Worm (Caenorhabditis elegans) whole organism, L1 larva: ENCODE data around the gene B0524.2.

ENCODE experiments used
- aly-2 ChIP-seq: fragments of 150-350 bp; optimal IDR thresholded peaks from 2 replicates; lab custom pipeline; 2014; ENCODE audit warnings: missing biosample characterization, missing genetic modification characterization
- ama-1 ChIP-seq: fragments of 150-350 bp; optimal IDR thresholded peaks from 2 replicates; lab custom pipeline; 2014
- ceh-8 ChIP-seq: fragments of 200-800 bp; sonication (Bioruptor generic); optimal IDR thresholded peaks from 2 replicates; lab custom pipeline; 2018; ENCODE audit warnings: mild to moderate bottlenecking, missing genetic modification characterization, moderate library complexity, missing compliant biosample characterization
- ces-1 ChIP-seq: fragments of 150-350 bp; optimal IDR thresholded peaks from 2 replicates; lab custom pipeline; 2014; ENCODE audit warnings: missing biosample characterization, missing genetic modification reagents, missing genetic modification characterization
- efl-1 ChIP-seq, 4 experiments: fragments of 150-350 bp; optimal IDR thresholded peaks in 3 of 4; peaks in 1 of 4; 1 replicate in 1 of 4; 2 replicates in 3 of 4; lab custom pipeline; 2014; ENCODE audit warnings: missing biosample characterization in 2 of 4, missing genetic modification characterization in 2 of 4, missing genetic modification reagents in 2 of 4
- egl-13 ChIP-seq: sonication (generic microtip); optimal IDR thresholded peaks from 2 replicates; lab custom pipeline; 2016; ENCODE audit warnings: missing genotype, missing genetic modification reagents, missing genetic modification characterization, missing compliant biosample characterization
- egl-27 ChIP-seq, 2 experiments: fragments of 150-350 bp in 1 of 2; sonication (generic microtip); optimal IDR thresholded peaks; 3 replicates each; lab custom pipeline; 2017 to 2018; ENCODE audit warnings: missing biosample characterization in 2 of 2, missing genetic modification characterization in 2 of 2, missing genetic modification reagents in 2 of 2
- elt-2 ChIP-seq: sonication (generic microtip); optimal IDR thresholded peaks from 2 replicates; lab custom pipeline; 2016; ENCODE audit warnings: missing genetic modification characterization, mild to moderate bottlenecking, inconsistent platforms, missing compliant biosample characterization, missing genetic modification reagents
- fkh-10 ChIP-seq: sonication (generic microtip); optimal IDR thresholded peaks from 2 replicates; lab custom pipeline; 2017; ENCODE audit warnings: missing biosample characterization, missing genetic modification reagents, missing genetic modification characterization
- fkh-8 ChIP-seq: sonication (generic microtip); optimal IDR thresholded peaks from 2 replicates; lab custom pipeline; 2016; ENCODE audit warnings: mild to moderate bottlenecking, missing genetic modification characterization, missing compliant biosample characterization
- grh-1 ChIP-seq: fragments of 200-800 bp; sonication (Bioruptor generic); IDR thresholded peaks from 2 replicates; pipeline ENCODE4 v1.3.6; 2022; ENCODE audit warnings: missing genetic modification reagents, missing genetic modification characterization, missing compliant biosample characterization
- hlh-4 ChIP-seq: sonication (generic microtip); optimal IDR thresholded peaks from 2 replicates; lab custom pipeline; 2016; ENCODE audit warnings: mild to moderate bottlenecking, missing genetic modification characterization, missing compliant biosample characterization
- isw-1 ChIP-seq: fragments of 200-800 bp; sonication (Bioruptor generic); IDR thresholded peaks from 2 replicates; pipeline ENCODE4 v1.3.6; 2022; ENCODE audit warnings: missing genetic modification characterization, missing compliant biosample characterization
- jun-1 ChIP-seq: fragments of 150-350 bp; optimal IDR thresholded peaks from 2 replicates; lab custom pipeline; 2014; ENCODE audit warnings: missing biosample characterization, missing genetic modification reagents, missing genetic modification characterization
- lin-13 ChIP-seq: fragments of 150-350 bp; optimal IDR thresholded peaks from 2 replicates; lab custom pipeline; 2014; ENCODE audit warnings: missing biosample characterization, missing genetic modification reagents, missing genetic modification characterization
- lin-35 ChIP-seq, 2 experiments: fragments of 150-350 bp; optimal IDR thresholded peaks; 2 replicates each; lab custom pipeline; 2014; ENCODE audit warnings: missing biosample characterization in 2 of 2, missing genetic modification characterization in 2 of 2, missing genetic modification reagents in 2 of 2
- lin-39 ChIP-seq: fragments of 150-350 bp; optimal IDR thresholded peaks from 2 replicates; lab custom pipeline; 2014; ENCODE audit warnings: missing biosample characterization, missing genetic modification reagents, missing genetic modification characterization
- lir-3 ChIP-seq: sonication (generic microtip); optimal IDR thresholded peaks from 2 replicates; lab custom pipeline; 2016; ENCODE audit warnings: mild to moderate bottlenecking, missing genetic modification characterization, moderate library complexity, missing compliant biosample characterization; ENCODE audit not compliant: poor library complexity
- lsy-2 ChIP-seq, 2 experiments: fragments of 150-350 bp; optimal IDR thresholded peaks; 2 replicates each; lab custom pipeline; 2014; ENCODE audit warnings: missing biosample characterization in 2 of 2, missing genetic modification characterization in 2 of 2
- mdl-1 ChIP-seq, 2 experiments: fragments of 150-350 bp; optimal IDR thresholded peaks; 2 replicates each; lab custom pipeline; 2014 to 2017; ENCODE audit warnings: missing biosample characterization in 2 of 2, missing genetic modification characterization in 2 of 2, inconsistent platforms in 1 of 2
- mef-2 ChIP-seq: fragments of 150-350 bp; optimal IDR thresholded peaks from 2 replicates; lab custom pipeline; 2014; ENCODE audit warnings: missing biosample characterization, missing genetic modification characterization
- mep-1 ChIP-seq: fragments of 150-350 bp; optimal IDR thresholded peaks from 2 replicates; lab custom pipeline; 2014; ENCODE audit warnings: missing biosample characterization, missing genetic modification characterization
- nhr-12 ChIP-seq: sonication (generic microtip); optimal IDR thresholded peaks from 2 replicates; lab custom pipeline; 2017; ENCODE audit warnings: missing biosample characterization, missing genetic modification characterization
- nhr-20 ChIP-seq: sonication (generic microtip); optimal IDR thresholded peaks from 2 replicates; lab custom pipeline; 2016; ENCODE audit warnings: mild to moderate bottlenecking, missing genetic modification characterization, missing compliant biosample characterization
- nhr-71 ChIP-seq: sonication (generic microtip); optimal IDR thresholded peaks from 2 replicates; lab custom pipeline; 2016; ENCODE audit warnings: mild to moderate bottlenecking, missing genetic modification characterization, moderate library complexity, missing compliant biosample characterization
- nhr-77 ChIP-seq: fragments of 150-350 bp; optimal IDR thresholded peaks from 2 replicates; lab custom pipeline; 2014; ENCODE audit warnings: missing biosample characterization, missing genetic modification characterization
- nhr-85 ChIP-seq: sonication (generic microtip); peaks from one replicate; lab custom pipeline; 2016; ENCODE audit warnings: missing genetic modification characterization, inconsistent platforms, missing compliant biosample characterization
- nhr-90 ChIP-seq: sonication (generic microtip); optimal IDR thresholded peaks from 2 replicates; lab custom pipeline; 2016; ENCODE audit warnings: mild to moderate bottlenecking, missing genetic modification characterization, missing compliant biosample characterization; ENCODE audit not compliant: poor library complexity
- pag-3 ChIP-seq: sonication (generic microtip); optimal IDR thresholded peaks from 2 replicates; lab custom pipeline; 2017; ENCODE audit warnings: missing genetic modification characterization, mild to moderate bottlenecking, missing compliant biosample characterization, antibody characterized with exemption, borderline replicate concordance; ENCODE audit not compliant: insufficient read depth
- pqm-1 ChIP-seq: sonication (generic microtip); optimal IDR thresholded peaks from 3 replicates; lab custom pipeline; 2017; ENCODE audit warnings: missing biosample characterization, missing genetic modification characterization
- rnt-1 ChIP-seq: sonication (generic microtip); optimal IDR thresholded peaks from 2 replicates; lab custom pipeline; 2016; ENCODE audit warnings: mild to moderate bottlenecking, missing genetic modification characterization, moderate library complexity, missing compliant biosample characterization
- snu-23 ChIP-seq: sonication (generic microtip); optimal IDR thresholded peaks from 2 replicates; lab custom pipeline; 2016; ENCODE audit warnings: missing genetic modification characterization, missing compliant biosample characterization
- sox-4 ChIP-seq: sonication (generic microtip); optimal IDR thresholded peaks from 2 replicates; lab custom pipeline; 2016; ENCODE audit warnings: missing genetic modification characterization, missing compliant biosample characterization
- sup-37 ChIP-seq: fragments of 200-800 bp; sonication (Bioruptor generic); optimal IDR thresholded peaks from 2 replicates; lab custom pipeline; 2018; ENCODE audit warnings: mild to moderate bottlenecking, missing genetic modification characterization, missing compliant biosample characterization
- swsn-7 ChIP-seq: sonication (generic microtip); optimal IDR thresholded peaks from 2 replicates; lab custom pipeline; 2016; ENCODE audit warnings: missing genetic modification characterization, missing compliant biosample characterization
- tlp-1 ChIP-seq: fragments of 150-350 bp; optimal IDR thresholded peaks from 2 replicates; lab custom pipeline; 2014; ENCODE audit warnings: missing biosample characterization, missing genetic modification characterization
- unc-130 ChIP-seq: fragments of 150-350 bp; optimal IDR thresholded peaks from 2 replicates; lab custom pipeline; 2017; ENCODE audit warnings: missing biosample characterization, missing genetic modification characterization, inconsistent platforms
- unc-30 ChIP-seq: sonication (generic microtip); optimal IDR thresholded peaks from 2 replicates; lab custom pipeline; 2017; ENCODE audit warnings: missing biosample characterization, missing genetic modification characterization
- unc-86 ChIP-seq: sonication (generic microtip); optimal IDR thresholded peaks from 2 replicates; lab custom pipeline; 2016; ENCODE audit warnings: missing genetic modification characterization, missing compliant biosample characterization
- zip-4 ChIP-seq: fragments of 200-800 bp; sonication (Bioruptor generic); optimal IDR thresholded peaks from 2 replicates; lab custom pipeline; 2018; ENCODE audit warnings: mild to moderate bottlenecking, missing genetic modification characterization, moderate library complexity, missing compliant biosample characterization
- ztf-11 ChIP-seq, 2 experiments: sonication (generic microtip); optimal IDR thresholded peaks; 2 replicates each; lab custom pipeline; 2016 to 2017; ENCODE audit warnings: missing genetic modification characterization in 2 of 2, missing biosample characterization in 1 of 2, missing compliant biosample characterization in 1 of 2

The B0524.2 gene

ce11 chrIII:1927230-1927629 is 33.4 kb downstream of the B0524.2 start:
- peak; percentile 48 for TF ChIP-seq lin-13 (GFP tag; lab: Kevin White, UChicago)
- peak in 1 of 2 experiments; percentile 55 for TF ChIP-seq lsy-2 (tag; optimal IDR thresholded peaks at IDR 0.05; lab: Kevin White, UChicago)
- TF ChIP-seq rnt-1 (tag; lab: Kevin White, UChicago): no peak
- TF ChIP-seq sup-37 (GFP tag; lab: Kevin White, UChicago): no peak

- no peak for TF ChIP-seq fkh-10 (GFP tag; lab: Kevin White, UChicago)
- TF ChIP-seq lin-39 (tag; lab: Kevin White, UChicago): no peak
- no peak for TF ChIP-seq grh-1 (GFP tag; lab: Robert Waterston, UW)
- no peak for TF ChIP-seq swsn-7 (tag; lab: Kevin White, UChicago)
- TF ChIP-seq unc-30 (tag; lab: Kevin White, UChicago): no peak
- no peak for TF ChIP-seq zip-4 (GFP tag; lab: Kevin White, UChicago)
- TF ChIP-seq sox-4 (tag; lab: Kevin White, UChicago): no peak
- peak; percentile 52 for TF ChIP-seq lin-13 (GFP tag; lab: Kevin White, UChicago)
- TF ChIP-seq lsy-2 (tag; optimal IDR thresholded peaks at IDR 0.05; lab: Kevin White, UChicago): peak in 1 of 2 experiments; percentile 55
- TF ChIP-seq nhr-12 (tag; lab: Kevin White, UChicago): no peak
- TF ChIP-seq nhr-77 (tag; lab: Kevin White, UChicago): no peak
- no peak for TF ChIP-seq pqm-1 (tag; lab: Kevin White, UChicago)
- no peak for TF ChIP-seq ztf-11 (tag; optimal IDR thresholded peaks at IDR 0.05; lab: Kevin White, UChicago)
- TF ChIP-seq unc-130 (tag; lab: Kevin White, UChicago): no peak
- TF ChIP-seq nhr-20 (tag; lab: Kevin White, UChicago): no peak
- TF ChIP-seq nhr-85 (tag; lab: Kevin White, UChicago): peak; percentile 20
- no peak for TF ChIP-seq tlp-1 (tag; lab: Kevin White, UChicago)
- no peak for TF ChIP-seq ces-1 (GFP tag; lab: Kevin White, UChicago)
- no peak for TF ChIP-seq hlh-4
- TF ChIP-seq unc-86 (tag; lab: Kevin White, UChicago): no peak
- TF ChIP-seq mep-1 (tag; lab: Kevin White, UChicago): no peak
- TF ChIP-seq mef-2 (tag; lab: Kevin White, UChicago): no peak
- no peak for TF ChIP-seq snu-23 (GFP tag; lab: Kevin White, UChicago)
Measured at ce11 chrIII:1928741-1929499, 35.1 kb downstream of the B0524.2 start.

ce11 chrIII:1930714-1931273 is 36.9 kb downstream of the B0524.2 start:
- TF ChIP-seq ceh-8 (GFP tag; lab: Kevin White, UChicago) (peak; percentile 12), efl-1 (optimal IDR thresholded peaks at IDR 0.05; lab: Kevin White, UChicago) (no peak), efl-1 (GFP tag; optimal IDR thresholded peaks at IDR 0.05 in 1 of 2; lab: Kevin White, UChicago) (peak in 1 of 2 experiments; percentile 87), elt-2 (tag; lab: Kevin White, UChicago) (no peak), lir-3 (tag; lab: Kevin White, UChicago) (no peak), nhr-85 (tag; lab: Kevin White, UChicago) (peak; percentile 55), isw-1 (GFP tag; lab: Robert Waterston, UW) (no peak)

ce11 chrIII:1931509-1931908 is 37.7 kb downstream of the B0524.2 start:
- peak; percentile 17 to 63 for TF ChIP-seq lsy-2 (tag; optimal IDR thresholded peaks at IDR 0.05; lab: Kevin White, UChicago)
- TF ChIP-seq lin-13 (GFP tag; lab: Kevin White, UChicago): peak; percentile 48
- TF ChIP-seq pag-3 (tag; lab: Kevin White, UChicago): no peak

DNA sequence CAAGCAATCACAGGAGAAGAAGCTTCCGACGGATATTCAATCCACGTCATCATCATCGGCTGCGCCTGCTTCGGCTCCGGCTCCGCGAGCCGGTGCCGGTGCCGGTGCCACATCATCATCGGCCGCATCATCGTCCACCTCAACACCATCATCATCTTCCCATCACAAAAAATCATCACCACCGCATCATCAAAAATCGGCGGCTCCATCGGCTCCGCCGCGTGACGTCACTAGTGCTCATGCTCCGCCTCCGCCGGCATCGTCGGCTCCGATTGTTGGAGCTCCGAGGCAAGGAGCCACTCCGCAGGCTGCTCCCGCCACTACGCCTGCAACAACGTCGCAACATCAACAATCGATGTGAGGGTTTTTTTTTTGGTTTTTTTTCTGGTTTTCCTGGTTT is 38.2 kb downstream of the B0524.2 start:
- TF ChIP-seq fkh-10 (GFP tag; lab: Kevin White, UChicago) (no peak), nhr-71 (tag; lab: Kevin White, UChicago) (no peak), ceh-8 (GFP tag; lab: Kevin White, UChicago) (no peak), lin-35 (GFP tag; optimal IDR thresholded peaks at IDR 0.05; lab: Kevin White, UChicago) (no peak), rnt-1 (tag; lab: Kevin White, UChicago) (no peak), jun-1 (tag; lab: Kevin White, UChicago) (no peak), mep-1 (tag; lab: Kevin White, UChicago) (no peak), swsn-7 (tag; lab: Kevin White, UChicago) (no peak), egl-27 (tag; optimal IDR thresholded peaks at IDR 0.05; lab: Kevin White, UChicago) (no peak), fkh-8 (tag; lab: Kevin White, UChicago) (no peak), ama-1 (lab: Kevin White, UChicago) (no peak), aly-2 (tag; lab: Kevin White, UChicago) (no peak), pag-3 (tag; lab: Kevin White, UChicago) (no peak), egl-13 (tag; lab: Kevin White, UChicago) (no peak), mdl-1 (tag; optimal IDR thresholded peaks at IDR 0.05; lab: Kevin White, UChicago) (no peak), nhr-90 (tag; lab: Kevin White, UChicago) (no peak)
